Fruit fly (Drosophila melanogaster) whole organism, embryonic: ENCODE results near the gene Pep.

Experiments used
- CG2202 ChIP-seq: fragments of 200-800 bp; sonication (Bioruptor generic); optimal IDR thresholded peaks from 2 replicates; lab custom pipeline; 2018; ENCODE audit warnings: missing biosample characterization, mild to moderate bottlenecking, missing genetic modification characterization
- pnt ChIP-seq: fragments of 200-800 bp; sonication (Bioruptor generic); optimal IDR thresholded peaks from 3 replicates; lab custom pipeline; 2016; ENCODE audit warnings: missing biosample characterization, missing genetic modification characterization

- TF ChIP-seq CG2202 (no peak), pnt (GFP tag; lab: Kevin White, UChicago) (no peak)
Measured at dm6 chr3L:17608185-17609067, 36.4 kb downstream of the Pep start.
